Worm (Caenorhabditis elegans) whole organism, L4/young adult: ENCODE data around the gene K05G3.2.

Experiments
- dao-5 ChIP-seq: sonication (generic microtip); optimal IDR thresholded peaks from 2 replicates; lab custom pipeline; 2016; ENCODE audit warnings: missing genotype, missing genetic modification characterization, moderate library complexity, missing compliant biosample characterization
- him-1 ChIP-seq: sonication (generic microtip); optimal IDR thresholded peaks from 2 replicates; lab custom pipeline; 2016; ENCODE audit warnings: missing genotype, missing genetic modification reagents, missing genetic modification characterization, missing compliant biosample characterization

ce11 chrX:16543887-16544286 is 49.2 kb downstream of the K05G3.2 start:
- TF ChIP-seq him-1 (tag; lab: Kevin White, UChicago) (no peak), dao-5 (tag; lab: Kevin White, UChicago) (no peak)
